Fruit fly (Drosophila melanogaster) whole organism, pupa: Measurements from ENCODE around the gene AANATL3.

Experiments used
- CG10348 ChIP-seq: fragments of 200-800 bp; sonication (Bioruptor generic); IDR thresholded peaks from 2 replicates; pipeline ENCODE4 v1.3.6; 2022; ENCODE audit warnings: missing biosample characterization, missing genetic modification characterization
- CG12605 ChIP-seq: fragments of 200-800 bp; sonication (Bioruptor generic); IDR thresholded peaks from 2 replicates; pipeline ENCODE4 v1.3.6; 2022; ENCODE audit warnings: missing biosample characterization, missing genetic modification characterization
- CG13204 ChIP-seq: fragments of 200-800 bp; sonication (Bioruptor generic); optimal IDR thresholded peaks from 2 replicates; lab custom pipeline; 2018; ENCODE audit warnings: missing biosample characterization, mild to moderate bottlenecking, missing genetic modification characterization, moderate library complexity
- CG14655 ChIP-seq: fragments of 200-800 bp; sonication (Bioruptor generic); optimal IDR thresholded peaks from 3 replicates; lab custom pipeline; 2017; ENCODE audit warnings: mild to moderate bottlenecking, missing biosample characterization, missing genetic modification reagents, missing genetic modification characterization
- CG15710 ChIP-seq: fragments of 200-800 bp; sonication (Bioruptor generic); optimal IDR thresholded peaks from 2 replicates; lab custom pipeline; 2018; ENCODE audit warnings: missing biosample characterization, mild to moderate bottlenecking, missing genetic modification characterization, moderate library complexity
- CG17806 ChIP-seq: fragments of 200-800 bp; sonication (Bioruptor generic); optimal IDR thresholded peaks from 2 replicates; lab custom pipeline; 2018; ENCODE audit warnings: missing biosample characterization, mild to moderate bottlenecking, missing genetic modification characterization, moderate library complexity
- CG32121 ChIP-seq: fragments of 200-800 bp; sonication (Bioruptor generic); IDR thresholded peaks from 2 replicates; pipeline ENCODE4 v1.3.6; 2022; ENCODE audit warnings: missing biosample characterization, missing genetic modification characterization
- CG34367 ChIP-seq: fragments of 200-800 bp; sonication (Bioruptor generic); optimal IDR thresholded peaks from 2 replicates; lab custom pipeline; 2018; ENCODE audit warnings: missing biosample characterization, mild to moderate bottlenecking, missing genetic modification characterization
- CG4496 ChIP-seq: fragments of 200-800 bp; sonication (Bioruptor generic); IDR thresholded peaks from 3 replicates; pipeline ENCODE4 v1.3.6; 2022; ENCODE audit warnings: missing biosample characterization, missing genetic modification characterization
- CG8159 ChIP-seq: fragments of 200-800 bp; sonication (Bioruptor generic); optimal IDR thresholded peaks from 3 replicates; lab custom pipeline; 2018; ENCODE audit warnings: missing biosample characterization, mild to moderate bottlenecking, missing genetic modification characterization, moderate library complexity
- CG8301 ChIP-seq: fragments of 200-800 bp; sonication (Bioruptor generic); optimal IDR thresholded peaks from 2 replicates; lab custom pipeline; 2018; ENCODE audit warnings: missing biosample characterization, mild to moderate bottlenecking, missing genetic modification characterization
- CG9948 ChIP-seq: fragments of 200-800 bp; sonication (Bioruptor generic); optimal IDR thresholded peaks from 2 replicates; lab custom pipeline; 2018; ENCODE audit warnings: missing biosample characterization, mild to moderate bottlenecking, missing genetic modification characterization, moderate library complexity
- D1 ChIP-seq: fragments of 200-800 bp; sonication (Bioruptor generic); optimal IDR thresholded peaks from 2 replicates; lab custom pipeline; 2018; ENCODE audit warnings: missing biosample characterization, mild to moderate bottlenecking, missing genetic modification characterization, moderate library complexity
- EcR ChIP-seq: fragments of 200-800 bp; sonication (Bioruptor generic); optimal IDR thresholded peaks from 3 replicates; lab custom pipeline; 2019; ENCODE audit warnings: missing biosample characterization, missing genetic modification characterization, mild to moderate bottlenecking, moderate library complexity, missing genetic modification reagents
- Ets98B ChIP-seq: fragments of 200-800 bp; sonication (Bioruptor generic); IDR thresholded peaks from 2 replicates; pipeline ENCODE4 v1.3.6; 2022; ENCODE audit warnings: missing biosample characterization, missing genetic modification characterization
- Pif1A ChIP-seq: fragments of 200-800 bp; sonication (Bioruptor generic); optimal IDR thresholded peaks from 3 replicates; lab custom pipeline; 2016; ENCODE audit warnings: missing biosample characterization, missing genetic modification characterization
- Pif1B ChIP-seq: fragments of 200-800 bp; sonication (Bioruptor generic); optimal IDR thresholded peaks from 3 replicates; lab custom pipeline; 2016; ENCODE audit warnings: missing biosample characterization, missing genetic modification characterization
- Snoo ChIP-seq: fragments of 200-800 bp; sonication (Bioruptor generic); optimal IDR thresholded peaks from 3 replicates; lab custom pipeline; 2017; ENCODE audit warnings: missing biosample characterization, mild to moderate bottlenecking, missing genetic modification characterization, inconsistent platforms
- fd96Ca ChIP-seq: fragments of 200-800 bp; sonication (Bioruptor generic); IDR thresholded peaks from 3 replicates; pipeline ENCODE4 v1.3.6; 2022; ENCODE audit warnings: missing biosample characterization, missing genetic modification characterization
- gl ChIP-seq: fragments of 200-800 bp; sonication (Bioruptor generic); optimal IDR thresholded peaks from 2 replicates; lab custom pipeline; 2018; ENCODE audit warnings: missing biosample characterization, mild to moderate bottlenecking, missing genetic modification characterization
- rn ChIP-seq: fragments of 200-800 bp; sonication (Bioruptor generic); IDR thresholded peaks from 2 replicates; pipeline ENCODE4 v1.3.6; 2022; ENCODE audit warnings: missing biosample characterization, missing genetic modification characterization

Gene AANATL3

DNA sequence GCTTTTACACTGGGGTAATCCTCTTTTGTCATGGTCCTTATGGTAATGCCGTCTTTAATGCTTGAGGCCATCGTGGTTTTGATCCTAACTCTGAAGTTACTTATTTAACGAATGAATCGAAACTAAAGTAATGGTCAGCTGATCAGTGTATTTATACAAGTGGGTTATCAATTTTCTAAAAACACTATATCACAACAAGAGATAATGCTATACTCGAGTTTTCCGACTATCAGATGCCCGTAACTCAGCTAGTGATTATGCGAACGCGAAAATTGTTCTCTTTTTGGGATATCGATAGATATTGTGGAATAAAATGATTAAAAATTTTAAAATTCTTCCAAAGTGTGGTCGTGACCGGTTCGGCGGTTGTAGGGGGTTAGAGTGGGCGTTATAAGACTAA lies at the start of gene AANATL3:
Gene AANATL3 (minus strand): TSS at position 101 of the 400 bp plus-strand sequence.
- TF ChIP-seq CG9948 (tag; lab: Kevin White, UChicago) (no peak), CG17806 (no peak), Snoo (tag; lab: Kevin White, UChicago) (no peak), gl (tag; lab: Kevin White, UChicago) (no peak), fd96Ca (GFP tag; lab: Robert Waterston, UW) (no peak), Pif1A (GFP tag; lab: Kevin White, UChicago) (no peak), CG32121 (GFP tag; lab: Robert Waterston, UW) (no peak), CG13204 (no peak), CG8301 (no peak), Ets98B (GFP tag; lab: Robert Waterston, UW) (no peak), Pif1B (GFP tag; lab: Kevin White, UChicago) (no peak), EcR (GFP tag; lab: Kevin White, UChicago) (no peak), CG12605 (GFP tag; lab: Robert Waterston, UW) (no peak), CG14655 (GFP tag; lab: Kevin White, UChicago) (no peak), CG4496 (no peak), D1 (tag; lab: Kevin White, UChicago) (no peak)
- TF ChIP-seq, all 21 proteins: peak for 0

DNA sequence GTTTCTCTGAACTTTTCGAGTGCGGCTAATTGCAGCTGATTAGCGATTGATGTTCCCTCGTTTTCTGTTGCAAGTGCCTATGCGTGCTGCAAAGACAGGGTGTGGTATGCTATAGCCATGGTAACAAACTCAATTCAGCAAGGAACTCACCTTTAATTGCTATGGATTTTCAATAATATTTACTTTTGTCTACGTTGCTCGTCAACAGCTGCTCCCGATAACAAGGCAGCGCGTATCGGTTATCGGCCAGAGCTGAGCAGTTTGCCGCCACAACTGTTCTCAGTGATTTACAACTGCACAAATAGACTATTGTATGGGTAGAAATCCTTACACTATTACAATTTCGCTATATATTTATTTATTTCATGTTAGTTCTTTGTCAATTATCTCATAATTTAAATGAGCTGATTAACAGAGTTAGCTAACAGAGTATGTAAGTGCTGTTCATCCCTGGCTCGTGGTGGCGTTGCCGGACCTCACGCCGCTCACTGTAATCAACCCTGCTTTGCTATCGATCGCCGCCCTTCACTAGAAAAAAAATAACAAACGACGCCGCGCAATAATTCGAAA lies 49.7 kb upstream of the AANATL3 start, which contains the start of the genes pr and neb:
Gene pr (minus strand): TSS at position 225 of the 570 bp plus-strand sequence.
Gene neb (plus strand): TSS at position 524 of the 570 bp plus-strand sequence.
- TF ChIP-seq Snoo (tag; lab: Kevin White, UChicago): no peak
- peak; percentile 61 for TF ChIP-seq Pif1B (GFP tag; lab: Kevin White, UChicago)
- peak; percentile 50 for TF ChIP-seq CG15710 (tag; lab: Kevin White, UChicago)
- TF ChIP-seq gl (tag; lab: Kevin White, UChicago): no peak
- no peak for TF ChIP-seq fd96Ca (GFP tag; lab: Robert Waterston, UW)
- TF ChIP-seq CG8159 (tag; lab: Kevin White, UChicago): no peak
- no peak for TF ChIP-seq CG9948 (tag; lab: Kevin White, UChicago)
- 0 out of 2 replicates have a peak, but pooled peaks have one; percentile 39 for TF ChIP-seq CG12605 (GFP tag; lab: Robert Waterston, UW)
- peak; percentile 36 for TF ChIP-seq CG34367 (tag; lab: Kevin White, UChicago)
- no peak for TF ChIP-seq Ets98B (GFP tag; lab: Robert Waterston, UW)

DNA sequence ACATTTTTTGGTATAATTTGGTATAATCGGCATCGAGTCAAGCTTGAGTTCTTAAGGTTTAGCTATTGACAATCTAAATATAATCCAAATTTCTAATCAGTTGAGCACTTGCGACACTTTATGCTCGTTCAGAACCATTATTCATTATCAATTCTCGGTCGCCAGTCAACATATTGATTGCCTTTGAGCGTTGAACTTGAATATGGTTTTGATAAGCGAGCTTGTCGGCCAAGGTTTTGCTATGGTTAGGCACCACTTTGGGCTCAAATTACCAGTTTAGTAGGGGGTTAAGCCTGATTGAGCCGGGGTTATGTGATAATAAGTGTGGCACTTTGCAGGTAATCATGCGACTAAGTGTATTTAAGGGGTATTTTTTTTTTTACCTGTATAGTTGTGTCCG lies 48.8 kb upstream of the AANATL3 start:
- TF ChIP-seq CG9948 (tag; lab: Kevin White, UChicago) (no peak), D1 (tag; lab: Kevin White, UChicago) (no peak), CG10348 (GFP tag; lab: Robert Waterston, UW) (no peak), CG13204 (no peak), CG34367 (tag; lab: Kevin White, UChicago) (no peak), CG12605 (GFP tag; lab: Robert Waterston, UW) (no peak), CG4496 (no peak), Ets98B (GFP tag; lab: Robert Waterston, UW) (no peak), Pif1B (GFP tag; lab: Kevin White, UChicago) (no peak), Snoo (tag; lab: Kevin White, UChicago) (no peak), Pif1A (GFP tag; lab: Kevin White, UChicago) (no peak), CG8301 (no peak), CG14655 (GFP tag; lab: Kevin White, UChicago) (no peak), rn (GFP tag; lab: Robert Waterston, UW) (no peak), gl (tag; lab: Kevin White, UChicago) (no peak), CG15710 (tag; lab: Kevin White, UChicago) (no peak), CG8159 (tag; lab: Kevin White, UChicago) (no peak)
- TF ChIP-seq, all 21 proteins: peak for 0

DNA sequence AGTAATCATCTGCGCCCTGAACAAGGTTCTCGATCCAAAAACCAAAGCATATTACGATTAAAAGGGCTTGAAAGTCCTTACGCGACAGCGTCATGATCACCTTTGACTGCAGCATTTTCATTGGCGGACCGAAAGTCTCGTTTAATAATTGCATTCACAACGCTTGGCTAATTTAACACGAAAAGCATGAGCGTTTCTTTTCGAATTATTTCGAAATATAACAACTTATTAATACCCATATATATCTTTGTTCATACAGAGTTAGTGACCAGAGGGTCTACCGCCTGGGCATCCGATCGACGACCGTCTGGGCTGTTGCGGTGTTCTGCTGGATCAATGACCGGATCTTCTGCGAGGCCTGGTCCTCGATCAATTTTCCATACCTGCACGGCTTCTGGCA lies 46.5 kb upstream of the AANATL3 start, which contains the start of gene CG10730:
Gene CG10730 (minus strand): TSS at position 101 of the 400 bp plus-strand sequence.
- TF ChIP-seq CG14655 (GFP tag; lab: Kevin White, UChicago) (no peak), CG10348 (GFP tag; lab: Robert Waterston, UW) (no peak), CG8301 (no peak), EcR (GFP tag; lab: Kevin White, UChicago) (no peak), Ets98B (GFP tag; lab: Robert Waterston, UW) (no peak), CG17806 (no peak), Pif1B (GFP tag; lab: Kevin White, UChicago) (no peak), fd96Ca (GFP tag; lab: Robert Waterston, UW) (no peak), D1 (tag; lab: Kevin White, UChicago) (no peak), CG32121 (GFP tag; lab: Robert Waterston, UW) (no peak), rn (GFP tag; lab: Robert Waterston, UW) (no peak), CG34367 (tag; lab: Kevin White, UChicago) (no peak), gl (tag; lab: Kevin White, UChicago) (no peak), CG9948 (tag; lab: Kevin White, UChicago) (no peak), Snoo (tag; lab: Kevin White, UChicago) (no peak), CG13204 (no peak), CG12605 (GFP tag; lab: Robert Waterston, UW) (no peak), CG15710 (tag; lab: Kevin White, UChicago) (no peak)

DNA sequence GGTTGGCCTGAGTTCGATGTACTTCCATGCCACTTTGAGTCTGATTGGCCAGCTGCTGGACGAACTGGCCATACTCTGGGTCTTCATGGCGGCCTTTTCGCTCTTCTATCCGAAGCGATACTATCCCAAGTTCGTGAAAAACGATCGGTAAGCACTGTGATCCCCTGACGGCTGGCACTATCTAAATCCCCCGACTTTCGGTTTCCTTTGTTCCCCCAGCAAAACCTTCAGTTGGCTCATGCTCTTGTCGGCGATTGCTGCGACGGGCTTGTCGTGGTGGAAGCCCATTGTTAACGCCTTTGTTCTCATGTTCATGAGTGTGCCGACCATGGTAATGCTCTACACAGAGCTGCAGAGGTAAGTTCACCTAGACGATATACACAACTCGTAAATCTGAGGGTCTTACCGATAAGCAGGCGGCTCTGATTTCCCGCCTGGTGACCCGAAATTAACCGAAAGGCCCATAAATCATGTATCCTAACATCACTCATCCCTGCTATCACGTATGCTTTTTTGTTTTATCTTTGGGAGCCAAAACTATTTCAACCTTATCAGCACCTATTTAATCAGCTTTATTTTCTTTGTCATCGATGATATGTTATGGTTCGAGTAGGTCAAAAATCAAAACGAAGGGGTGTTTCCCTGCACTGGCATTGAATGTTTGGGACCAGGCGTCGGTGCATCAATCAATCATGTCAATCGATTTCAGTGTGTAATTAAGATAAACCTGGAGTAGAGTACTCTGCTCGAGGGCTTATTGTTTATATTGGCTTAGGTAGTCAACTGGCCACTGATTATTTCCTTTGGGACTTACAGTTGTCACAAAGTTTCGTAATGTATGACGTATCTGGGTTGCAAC lies 43.8 kb upstream of the AANATL3 start:
- TF ChIP-seq EcR (GFP tag; lab: Kevin White, UChicago): peak; percentile 87
- no peak for TF ChIP-seq Snoo (tag; lab: Kevin White, UChicago)
- no peak for TF ChIP-seq CG14655 (GFP tag; lab: Kevin White, UChicago)
- TF ChIP-seq, all 21 proteins: peak for 1
